Fruit fly (Drosophila melanogaster) ovary, adult (tissue): ENCODE results near the gene CG16798.

Experiments
- CG17801 ChIP-seq: fragments of 200-800 bp; optimal IDR thresholded peaks from 2 replicates; lab custom pipeline; 2019; ENCODE audit warnings: missing biosample characterization, mild to moderate bottlenecking, missing genetic modification characterization, moderate library complexity; ENCODE audit not compliant: partially characterized antibody

The CG16798 gene

dm6 chr2L:20329612-20330011, 52.5 kb downstream of the CG16798 start:
- no peak for TF ChIP-seq CG17801 (GFP tag; lab: Kevin White, UChicago)

DNA sequence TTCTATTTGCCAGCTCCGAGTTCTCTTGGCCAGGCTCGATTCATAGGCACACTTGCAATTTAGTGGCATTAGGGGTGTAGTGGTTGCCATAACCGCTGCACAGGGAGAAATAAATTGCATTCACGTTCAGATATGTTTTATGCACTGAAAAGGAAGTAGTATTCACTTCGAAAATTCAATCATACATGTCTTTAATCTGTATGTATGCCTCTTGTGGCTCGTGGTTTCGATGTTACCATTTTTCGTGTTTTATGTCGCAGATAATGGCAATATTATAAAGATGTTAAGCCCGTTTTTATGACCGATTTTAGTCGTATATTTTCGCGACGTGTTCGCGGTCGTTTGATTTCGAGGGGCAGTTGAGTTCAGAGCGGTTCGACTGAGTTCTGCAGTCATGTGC, 53.6 kb downstream of the CG16798 start:
- no peak for TF ChIP-seq CG17801 (GFP tag; lab: Kevin White, UChicago)

- TF ChIP-seq CG17801 (GFP tag; lab: Kevin White, UChicago), result no peak
Measured at dm6 chr2L:20327963-20328362, 54.2 kb downstream of the CG16798 start.

DNA sequence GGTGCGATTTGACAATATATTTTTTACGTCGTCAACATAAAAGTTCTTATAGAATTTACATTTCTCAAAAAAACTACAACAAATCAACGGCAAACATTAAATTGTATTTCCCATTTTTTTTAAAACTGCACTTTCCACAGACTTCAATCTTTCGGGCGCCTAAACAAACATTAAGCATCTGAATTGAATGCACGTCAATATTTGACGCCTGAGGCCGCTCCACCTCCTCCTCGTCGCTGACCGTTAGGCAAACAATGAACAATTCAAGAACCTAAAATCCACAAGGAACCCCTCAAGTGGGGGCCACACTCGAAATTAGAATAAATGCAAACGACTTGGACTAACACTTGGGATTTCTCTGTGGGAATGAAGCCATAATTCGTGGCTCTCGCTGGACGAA, 54.8 kb downstream of the CG16798 start:
- TF ChIP-seq CG17801 (GFP tag; lab: Kevin White, UChicago), result no peak
